Worm (Caenorhabditis elegans) whole organism, midembryonic: ENCODE data around the gene F56C3.4.

Experiments used
- T22C8.4 ChIP-seq: fragments of 200-800 bp; sonication (Bioruptor generic); IDR thresholded peaks from 2 replicates; pipeline ENCODE4 v1.3.6; 2022; ENCODE audit warnings: missing genetic modification characterization, missing compliant biosample characterization
- cog-1 ChIP-seq: sonication (generic microtip); optimal IDR thresholded peaks from 2 replicates; lab custom pipeline; 2016; ENCODE audit warnings: missing genetic modification characterization, missing compliant biosample characterization
- flt-1 ChIP-seq: fragments of 200-800 bp; sonication (Bioruptor generic); IDR thresholded peaks from 2 replicates; pipeline ENCODE4 v1.3.6; 2022; ENCODE audit warnings: missing genetic modification characterization, missing compliant biosample characterization
- klf-2 ChIP-seq: fragments of 200-800 bp; sonication (Bioruptor generic); conservative IDR thresholded peaks from 2 replicates; pipeline ENCODE4 v1.3.6; 2022; ENCODE audit warnings: missing genetic modification reagents, missing genetic modification characterization, missing compliant biosample characterization
- med-1 ChIP-seq: sonication (generic microtip); optimal IDR thresholded peaks from 2 replicates; lab custom pipeline; 2017; ENCODE audit warnings: missing genetic modification characterization, mild to moderate bottlenecking, missing compliant biosample characterization, antibody characterized with exemption, missing genetic modification reagents; ENCODE audit not compliant: insufficient read depth
- ref-1 ChIP-seq: fragments of 200-800 bp; sonication (Bioruptor generic); conservative IDR thresholded peaks from 2 replicates; pipeline ENCODE4 v1.3.6; 2022; ENCODE audit warnings: missing genetic modification reagents, missing genetic modification characterization, missing compliant biosample characterization
- tab-1 ChIP-seq: fragments of 200-800 bp; sonication (Bioruptor generic); IDR thresholded peaks from 2 replicates; pipeline ENCODE4 v1.3.6; 2022; ENCODE audit warnings: missing genetic modification characterization, missing compliant biosample characterization
- ztf-23 ChIP-seq: fragments of 200-800 bp; sonication (Bioruptor generic); IDR thresholded peaks from 2 replicates; pipeline ENCODE4 v1.3.6; 2022; ENCODE audit warnings: missing genetic modification reagents, missing genetic modification characterization, missing compliant biosample characterization
- ztf-29 ChIP-seq: fragments of 200-800 bp; sonication (Bioruptor generic); IDR thresholded peaks from 2 replicates; pipeline ENCODE4 v1.3.6; 2022; ENCODE audit warnings: missing genetic modification reagents, missing genetic modification characterization, missing compliant biosample characterization

Gene F56C3.4

DNA sequence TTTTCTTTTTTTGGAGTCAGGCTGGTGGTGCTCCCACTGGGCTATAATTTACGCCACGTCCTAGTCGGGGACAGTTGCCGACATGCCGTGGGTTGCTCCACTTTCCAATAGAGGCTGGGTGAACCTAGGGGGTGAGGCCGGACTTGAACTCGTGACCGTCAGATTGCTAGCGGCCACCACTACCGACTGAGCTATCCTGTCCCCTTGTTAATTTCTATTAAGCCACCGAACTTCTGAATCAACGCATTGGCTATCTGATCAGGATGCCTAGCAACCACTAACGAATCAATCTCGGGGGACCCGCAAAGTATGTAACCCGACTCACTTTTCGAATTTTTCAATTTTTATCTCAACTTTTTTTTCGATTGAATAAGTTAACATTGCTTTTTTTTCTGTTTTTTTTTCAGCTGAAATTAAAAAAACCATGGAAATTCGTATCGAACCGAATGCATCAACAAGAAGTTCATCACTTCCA is 26.4 kb upstream of the F56C3.4 start, which contains the start of gene F56C3.1:
TSS of gene F56C3.1 (plus strand) at position 425 of the 475 bp plus-strand sequence.
- TF ChIP-seq ztf-23 (no peak), ref-1 (GFP tag; lab: Robert Waterston, UW) (no peak), med-1 (GFP tag; lab: Kevin White, UChicago) (no peak), ztf-29 (GFP tag; lab: Robert Waterston, UW) (no peak), T22C8.4 (GFP tag; lab: Robert Waterston, UW) (no peak), klf-2 (no peak), tab-1 (GFP tag; lab: Robert Waterston, UW) (no peak), cog-1 (tag; lab: Kevin White, UChicago) (no peak)

DNA sequence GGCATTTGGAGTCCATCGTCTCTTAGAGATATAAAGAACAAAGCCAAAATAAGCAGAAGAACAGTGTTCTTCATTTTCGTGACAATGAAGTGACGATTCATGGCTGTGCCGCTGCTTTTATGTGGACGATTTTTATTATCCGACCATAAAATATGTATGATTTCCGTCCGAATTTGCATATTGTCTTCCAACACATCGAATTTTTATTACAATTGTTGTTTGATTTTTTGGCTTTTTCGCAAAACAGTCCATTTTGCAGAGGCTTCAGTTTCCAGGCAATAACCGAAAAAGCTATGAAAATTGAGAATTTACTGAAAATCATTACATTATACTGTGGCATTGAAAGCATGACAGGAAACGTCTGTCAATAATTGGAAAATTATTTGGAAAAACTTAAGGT is 24.0 kb upstream of the F56C3.4 start, which contains the start of gene F56C3.8:
TSS of gene F56C3.8 (minus strand) at position 101 of the 400 bp plus-strand sequence.
- TF ChIP-seq cog-1 (tag; lab: Kevin White, UChicago) (no peak), ztf-23 (no peak), ref-1 (GFP tag; lab: Robert Waterston, UW) (no peak), flt-1 (GFP tag; lab: Robert Waterston, UW) (no peak), klf-2 (no peak), med-1 (GFP tag; lab: Kevin White, UChicago) (no peak), ztf-29 (GFP tag; lab: Robert Waterston, UW) (no peak), tab-1 (GFP tag; lab: Robert Waterston, UW) (no peak), T22C8.4 (GFP tag; lab: Robert Waterston, UW) (no peak)

DNA sequence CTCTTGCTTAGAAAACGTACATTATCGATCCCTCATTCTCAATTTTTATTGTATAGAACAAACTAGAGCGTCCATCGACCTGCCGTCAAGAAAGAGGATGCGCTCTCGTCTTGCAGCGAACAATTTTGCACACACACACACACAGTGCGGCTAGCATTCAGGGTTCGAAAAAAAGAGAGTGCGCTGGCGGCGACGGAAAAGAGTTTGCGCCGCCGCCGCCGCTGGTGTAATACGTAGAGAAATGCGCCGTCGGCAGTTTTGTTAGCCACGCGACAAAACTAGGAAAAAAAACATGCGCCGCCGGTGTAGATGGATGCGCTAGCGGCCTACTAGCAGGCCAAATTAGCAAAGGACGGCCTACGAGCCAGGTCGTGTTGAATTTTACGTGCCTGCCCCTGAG is 23.0 kb upstream of the F56C3.4 start:
- TF ChIP-seq T22C8.4 (GFP tag; lab: Robert Waterston, UW): no peak
- no peak for TF ChIP-seq ztf-29 (GFP tag; lab: Robert Waterston, UW)
- no peak for TF ChIP-seq ztf-23
- TF ChIP-seq med-1 (GFP tag; lab: Kevin White, UChicago): no peak
- no peak for TF ChIP-seq flt-1 (GFP tag; lab: Robert Waterston, UW)
- TF ChIP-seq ref-1 (GFP tag; lab: Robert Waterston, UW): no peak
- no peak for TF ChIP-seq cog-1 (tag; lab: Kevin White, UChicago)
- TF ChIP-seq klf-2: no peak
- no peak for TF ChIP-seq tab-1 (GFP tag; lab: Robert Waterston, UW)

DNA sequence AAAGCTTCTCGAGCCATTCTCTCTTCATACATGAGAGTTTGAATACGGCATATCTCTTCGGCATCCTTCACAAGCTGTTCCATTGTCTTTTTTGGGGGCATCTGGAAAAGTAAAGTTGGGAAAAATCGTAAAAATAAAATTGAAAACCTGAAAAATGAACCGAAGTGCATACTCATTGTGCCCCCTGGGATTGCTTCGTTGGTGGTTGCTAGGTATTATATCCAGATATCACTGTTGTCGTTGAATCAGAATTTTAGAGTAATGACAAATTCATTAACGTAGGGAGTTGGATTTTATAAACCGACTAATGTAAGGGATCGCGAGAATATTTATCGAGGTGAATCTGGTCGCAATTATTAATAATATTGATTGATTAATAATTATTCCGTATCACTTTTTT is 21.0 kb upstream of the F56C3.4 start, which contains the start of gene F56C3.10:
TSS of gene F56C3.10 (minus strand) at position 101 of the 400 bp plus-strand sequence.
- TF ChIP-seq cog-1 (tag; lab: Kevin White, UChicago): no peak
- TF ChIP-seq T22C8.4 (GFP tag; lab: Robert Waterston, UW): no peak
- no peak for TF ChIP-seq ztf-29 (GFP tag; lab: Robert Waterston, UW)
- TF ChIP-seq med-1 (GFP tag; lab: Kevin White, UChicago): no peak
- TF ChIP-seq tab-1 (GFP tag; lab: Robert Waterston, UW): no peak
- no peak for TF ChIP-seq klf-2
- TF ChIP-seq ztf-23: no peak
- no peak for TF ChIP-seq ref-1 (GFP tag; lab: Robert Waterston, UW)
- TF ChIP-seq flt-1 (GFP tag; lab: Robert Waterston, UW): no peak

DNA sequence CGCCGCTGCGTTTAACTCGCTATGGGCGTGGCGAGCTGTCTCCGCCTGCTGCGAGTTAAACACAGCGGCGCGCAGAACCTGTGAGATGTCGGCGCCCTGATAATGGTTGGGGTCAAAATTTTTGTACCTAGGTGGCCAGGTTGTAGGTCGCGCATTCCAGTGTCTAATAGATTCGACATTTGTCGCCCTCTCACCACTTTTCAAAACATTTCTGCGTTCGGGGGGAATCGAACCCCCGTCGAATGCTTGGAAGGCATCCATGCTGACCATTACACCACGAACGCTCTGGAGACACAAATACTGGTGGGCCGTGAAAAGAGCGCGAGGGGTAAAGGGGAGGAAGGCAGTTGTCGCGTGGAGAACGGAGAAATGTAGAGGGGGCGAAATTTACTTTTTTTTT is 18.9 kb upstream of the F56C3.4 start:
- peak; percentile 91 for TF ChIP-seq ztf-29 (GFP tag; lab: Robert Waterston, UW)
- TF ChIP-seq flt-1 (GFP tag; lab: Robert Waterston, UW): peak; percentile 94
- peak; percentile 81 for TF ChIP-seq cog-1 (tag; lab: Kevin White, UChicago)
- peak; percentile 94 for TF ChIP-seq tab-1 (GFP tag; lab: Robert Waterston, UW)
- TF ChIP-seq ref-1 (GFP tag; lab: Robert Waterston, UW): peak; percentile 86
- peak; percentile 92 for TF ChIP-seq klf-2
- TF ChIP-seq med-1 (GFP tag; lab: Kevin White, UChicago): peak; percentile 59
- TF ChIP-seq ztf-23: peak; percentile 93
- TF ChIP-seq T22C8.4 (GFP tag; lab: Robert Waterston, UW): peak; percentile 91

- TF ChIP-seq klf-2 (0 out of 2 replicates have a peak, but pooled peaks have one; percentile 26), flt-1 (GFP tag; lab: Robert Waterston, UW) (peak; percentile 98), ztf-23 (0 out of 2 replicates have a peak, but pooled peaks have one; percentile 51), tab-1 (GFP tag; lab: Robert Waterston, UW) (peak; percentile 83), T22C8.4 (GFP tag; lab: Robert Waterston, UW) (0 out of 2 replicates have a peak, but pooled peaks have one; percentile 29), ref-1 (GFP tag; lab: Robert Waterston, UW) (peak; percentile 75)
These were observed 14.5 kb upstream of the F56C3.4 start for ce11 chrX:1375071-1375470.

ce11 chrX:1372464-1372863 is 11.9 kb upstream of the F56C3.4 start:
- TF ChIP-seq flt-1 (GFP tag; lab: Robert Waterston, UW): no peak
- no peak for TF ChIP-seq tab-1 (GFP tag; lab: Robert Waterston, UW)
- no peak for TF ChIP-seq ref-1 (GFP tag; lab: Robert Waterston, UW)
- TF ChIP-seq ztf-23: no peak
- TF ChIP-seq cog-1 (tag; lab: Kevin White, UChicago): no peak
- TF ChIP-seq klf-2: no peak
- TF ChIP-seq med-1 (GFP tag; lab: Kevin White, UChicago): no peak
- TF ChIP-seq T22C8.4 (GFP tag; lab: Robert Waterston, UW): no peak

DNA sequence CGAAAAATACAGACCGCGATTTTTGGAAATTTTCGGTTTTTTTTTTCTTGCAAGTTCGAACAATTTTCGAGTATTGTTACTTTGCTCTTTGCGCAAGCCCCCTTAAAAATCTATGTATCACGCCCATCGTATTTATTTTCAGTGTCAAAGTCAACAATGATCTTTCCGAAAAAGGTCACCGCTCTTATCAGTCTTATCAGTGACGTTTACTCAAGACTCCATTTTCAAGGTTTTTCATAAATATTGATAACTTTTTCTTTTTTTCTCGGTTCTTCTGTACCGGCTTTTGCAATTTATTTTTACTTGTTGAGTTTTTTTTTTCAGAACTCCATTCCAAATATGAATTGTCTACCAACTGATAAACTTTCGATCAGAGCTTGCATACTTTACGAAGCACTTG is 11.2 kb upstream of the F56C3.4 start, which contains the start of gene fbxa-190:
TSS of gene fbxa-190 (plus strand) at position 325 of the 400 bp plus-strand sequence.
- TF ChIP-seq med-1 (GFP tag; lab: Kevin White, UChicago): no peak
- TF ChIP-seq tab-1 (GFP tag; lab: Robert Waterston, UW): no peak
- TF ChIP-seq ztf-29 (GFP tag; lab: Robert Waterston, UW): no peak
- no peak for TF ChIP-seq ref-1 (GFP tag; lab: Robert Waterston, UW)
- TF ChIP-seq cog-1 (tag; lab: Kevin White, UChicago): no peak
- no peak for TF ChIP-seq ztf-23
- no peak for TF ChIP-seq klf-2
- TF ChIP-seq T22C8.4 (GFP tag; lab: Robert Waterston, UW): no peak
- TF ChIP-seq flt-1 (GFP tag; lab: Robert Waterston, UW): no peak

- no peak for TF ChIP-seq cog-1 (tag; lab: Kevin White, UChicago)
- TF ChIP-seq med-1 (GFP tag; lab: Kevin White, UChicago): no peak
- no peak for TF ChIP-seq klf-2
- no peak for TF ChIP-seq ref-1 (GFP tag; lab: Robert Waterston, UW)
- TF ChIP-seq ztf-23: no peak
- no peak for TF ChIP-seq ztf-29 (GFP tag; lab: Robert Waterston, UW)
These were observed 10.3 kb upstream of the F56C3.4 start, which contains the start of gene F56C3.7 for ce11 chrX:1370736-1371281. Gene F56C3.7, minus strand, starts transcription at chrX:1370786.
